Fruit fly (Drosophila melanogaster) whole organism, embryonic: ENCODE data around the gene CG42822.

Experiments used
- Abd-B ChIP-seq: fragments of 200-800 bp; sonication (Bioruptor generic); optimal IDR thresholded peaks from 2 replicates; lab custom pipeline; 2018; ENCODE audit warnings: missing biosample characterization, mild to moderate bottlenecking, missing genetic modification characterization, moderate library complexity
- BtbVII ChIP-seq: fragments of 200-800 bp; sonication (Bioruptor generic); optimal IDR thresholded peaks from 3 replicates; lab custom pipeline; 2017; ENCODE audit warnings: missing biosample characterization, mild to moderate bottlenecking, missing genetic modification characterization
- CG11560 ChIP-seq: fragments of 200-800 bp; sonication (Bioruptor generic); IDR thresholded peaks from 3 replicates; pipeline ENCODE4 v1.3.6; 2022; ENCODE audit warnings: missing biosample characterization, missing genetic modification characterization
- CG12155 ChIP-seq: fragments of 200-800 bp; sonication (Bioruptor generic); optimal IDR thresholded peaks from 3 replicates; lab custom pipeline; 2016; ENCODE audit warnings: missing biosample characterization, missing genetic modification characterization
- CG12219 ChIP-seq: fragments of 200-800 bp; sonication (Bioruptor generic); optimal IDR thresholded peaks from 3 replicates; lab custom pipeline; 2018; ENCODE audit warnings: missing biosample characterization, mild to moderate bottlenecking, missing genetic modification characterization
- CG17186 ChIP-seq: fragments of 200-800 bp; sonication (Bioruptor generic); optimal IDR thresholded peaks from 3 replicates; lab custom pipeline; 2017; ENCODE audit warnings: missing biosample characterization, missing genetic modification reagents, missing genetic modification characterization
- CG18599 ChIP-seq: fragments of 200-800 bp; sonication (Bioruptor generic); optimal IDR thresholded peaks from 3 replicates; lab custom pipeline; 2017; ENCODE audit warnings: missing biosample characterization, missing genetic modification characterization, mild to moderate bottlenecking, moderate library complexity, missing genetic modification reagents
- CG30431 ChIP-seq: fragments of 200-800 bp; sonication (Bioruptor generic); optimal IDR thresholded peaks from 2 replicates; lab custom pipeline; 2017; ENCODE audit warnings: missing biosample characterization, missing genetic modification characterization
- CG32767 ChIP-seq: fragments of 200-800 bp; sonication (Bioruptor generic); IDR thresholded peaks from 2 replicates; pipeline ENCODE4 v1.3.6; 2022; ENCODE audit warnings: missing biosample characterization, missing genetic modification characterization
- CG4707 ChIP-seq: fragments of 200-800 bp; sonication (Bioruptor generic); optimal IDR thresholded peaks from 2 replicates; lab custom pipeline; 2018; ENCODE audit warnings: missing biosample characterization, mild to moderate bottlenecking, missing genetic modification characterization, moderate library complexity
- CG6254 ChIP-seq: fragments of 200-800 bp; sonication (Bioruptor generic); optimal IDR thresholded peaks from 3 replicates; lab custom pipeline; 2017; ENCODE audit warnings: mild to moderate bottlenecking, missing biosample characterization, missing genetic modification reagents, missing genetic modification characterization
- CG6791 ChIP-seq: fragments of 200-800 bp; sonication (Bioruptor generic); IDR thresholded peaks from 3 replicates; pipeline ENCODE4 v1.3.6; 2022; ENCODE audit warnings: missing biosample characterization, missing genetic modification characterization; ENCODE audit not compliant: partially characterized antibody
- CG6854 ChIP-seq: fragments of 200-800 bp; sonication (Bioruptor generic); optimal IDR thresholded peaks from 3 replicates; lab custom pipeline; 2017; ENCODE audit warnings: missing biosample characterization, mild to moderate bottlenecking, missing genetic modification characterization
- CG8765 ChIP-seq: fragments of 200-800 bp; sonication (Bioruptor generic); IDR thresholded peaks from 2 replicates; pipeline ENCODE4 v1.3.6; 2022; ENCODE audit warnings: missing biosample characterization, missing genetic modification characterization
- CG9437 ChIP-seq: fragments of 200-800 bp; sonication (Bioruptor generic); optimal IDR thresholded peaks from 2 replicates; lab custom pipeline; 2018; ENCODE audit warnings: missing biosample characterization, mild to moderate bottlenecking, missing genetic modification characterization
- CG9817 ChIP-seq: fragments of 200-800 bp; sonication (Bioruptor generic); optimal IDR thresholded peaks from 2 replicates; lab custom pipeline; 2018; ENCODE audit warnings: missing biosample characterization, mild to moderate bottlenecking, missing genetic modification characterization, moderate library complexity
- CG9932 ChIP-seq: fragments of 200-800 bp; sonication (Bioruptor generic); IDR thresholded peaks from 2 replicates; pipeline ENCODE4 v1.3.6; 2022; ENCODE audit warnings: missing biosample characterization, missing genetic modification characterization
- CHES-1-like ChIP-seq: fragments of 200-800 bp; sonication (Bioruptor generic); optimal IDR thresholded peaks from 2 replicates; lab custom pipeline; 2016; ENCODE audit warnings: missing biosample characterization, missing genetic modification characterization
- Dad ChIP-seq: fragments of 200-800 bp; sonication (Bioruptor generic); optimal IDR thresholded peaks from 3 replicates; lab custom pipeline; 2016; ENCODE audit warnings: missing biosample characterization, missing genetic modification characterization
- Dip3 ChIP-seq: fragments of 200-800 bp; sonication (Bioruptor generic); optimal IDR thresholded peaks from 3 replicates; lab custom pipeline; 2016; ENCODE audit warnings: missing biosample characterization, missing genetic modification characterization
- Doc2 ChIP-seq: fragments of 200-800 bp; sonication (Bioruptor generic); IDR thresholded peaks from 2 replicates; pipeline ENCODE4 v1.3.6; 2022; ENCODE audit warnings: missing biosample characterization, missing genetic modification characterization
- ERR ChIP-seq: fragments of 200-800 bp; sonication (Bioruptor generic); optimal IDR thresholded peaks from 2 replicates; lab custom pipeline; 2016; ENCODE audit warnings: missing biosample characterization, missing genetic modification characterization
- Gug ChIP-seq: fragments of 200-800 bp; sonication (Bioruptor generic); IDR thresholded peaks from 4 replicates; pipeline ENCODE4 v1.3.6; 2022; ENCODE audit warnings: missing biosample characterization, missing genetic modification characterization
- Hr39 ChIP-seq: fragments of >200 bp; optimal IDR thresholded peaks from 2 replicates; lab custom pipeline; 2017
- NFAT ChIP-seq: fragments of 200-800 bp; sonication (Bioruptor generic); IDR thresholded peaks from 2 replicates; pipeline ENCODE4 v1.3.6; 2022; ENCODE audit warnings: missing biosample characterization, missing genetic modification characterization
- Scr ChIP-seq: fragments of 200-800 bp; sonication (Bioruptor generic); IDR thresholded peaks from 2 replicates; pipeline ENCODE4 v1.3.6; 2022; ENCODE audit warnings: missing biosample characterization, missing genetic modification characterization; ENCODE audit not compliant: partially characterized antibody
- Sry-δ ChIP-seq: fragments of 200-800 bp; sonication (Bioruptor generic); optimal IDR thresholded peaks from 2 replicates; lab custom pipeline; 2016; ENCODE audit warnings: missing biosample characterization, missing genetic modification characterization
- ash1 ChIP-seq: fragments of 200-800 bp; sonication (Bioruptor generic); optimal IDR thresholded peaks from 2 replicates; lab custom pipeline; 2018; ENCODE audit warnings: missing biosample characterization, mild to moderate bottlenecking, missing genetic modification characterization
- ato ChIP-seq: fragments of 200-800 bp; sonication (Bioruptor generic); IDR thresholded peaks from 2 replicates; pipeline ENCODE4 v1.3.6; 2022; ENCODE audit warnings: missing biosample characterization, missing genetic modification characterization; ENCODE audit not compliant: partially characterized antibody
- az2 ChIP-seq: fragments of 200-800 bp; sonication (Bioruptor generic); optimal IDR thresholded peaks from 3 replicates; lab custom pipeline; 2016; ENCODE audit warnings: missing biosample characterization, missing genetic modification characterization
- cg ChIP-seq: fragments of 200-800 bp; sonication (Bioruptor generic); optimal IDR thresholded peaks from 3 replicates; lab custom pipeline; 2019; ENCODE audit warnings: missing biosample characterization, mild to moderate bottlenecking, missing genetic modification characterization, moderate library complexity
- chinmo ChIP-seq: fragments of 200-800 bp; sonication (Bioruptor generic); IDR thresholded peaks from 4 replicates; pipeline ENCODE4 v1.3.6; 2022; ENCODE audit warnings: missing biosample characterization, missing genetic modification characterization; ENCODE audit not compliant: partially characterized antibody
- dpn ChIP-seq, 2 experiments: fragments of 200-800 bp; sonication (Bioruptor generic); optimal IDR thresholded peaks; 3 replicates each; lab custom pipeline; 2016; ENCODE audit warnings: missing biosample characterization in 2 of 2, missing genetic modification characterization in 2 of 2
- eyg ChIP-seq: fragments of 200-800 bp; sonication (Bioruptor generic); optimal IDR thresholded peaks from 3 replicates; lab custom pipeline; 2016; ENCODE audit warnings: missing biosample characterization, missing genetic modification characterization
- fd3F ChIP-seq: fragments of 200-800 bp; sonication (Bioruptor generic); optimal IDR thresholded peaks from 2 replicates; lab custom pipeline; 2018; ENCODE audit warnings: missing biosample characterization, mild to moderate bottlenecking, missing genetic modification characterization, moderate library complexity
- fd96Cb ChIP-seq: fragments of 200-800 bp; sonication (Bioruptor generic); optimal IDR thresholded peaks from 2 replicates; lab custom pipeline; 2018; ENCODE audit warnings: missing biosample characterization, mild to moderate bottlenecking, missing genetic modification characterization, moderate library complexity
- gfzf ChIP-seq: fragments of 200-800 bp; sonication (Bioruptor generic); optimal IDR thresholded peaks from 2 replicates; lab custom pipeline; 2016; ENCODE audit warnings: missing biosample characterization, mild to moderate bottlenecking, missing genetic modification characterization, moderate library complexity
- ham ChIP-seq: fragments of 200-800 bp; sonication (Bioruptor generic); IDR thresholded peaks from 2 replicates; pipeline ENCODE4 v1.3.6; 2022; ENCODE audit warnings: missing biosample characterization, missing genetic modification characterization
- lilli ChIP-seq: fragments of 200-800 bp; sonication (Bioruptor generic); optimal IDR thresholded peaks from 3 replicates; lab custom pipeline; 2016; ENCODE audit warnings: missing biosample characterization, missing genetic modification characterization
- lola ChIP-seq, 3 experiments: fragments of >200 bp in 2 of 3; fragments of 200-800 bp in 1 of 3; sonication (Bioruptor generic) in 1 of 3; optimal IDR thresholded peaks; 2 replicates each; lab custom pipeline; 2017 to 2019; ENCODE audit warnings: missing biosample characterization in 3 of 3, missing genetic modification characterization in 3 of 3, mild to moderate bottlenecking in 1 of 3, moderate library complexity in 1 of 3
- lov ChIP-seq, 2 experiments: fragments of 200-800 bp in 1 of 2; fragments of >200 bp in 1 of 2; sonication (Bioruptor generic) in 1 of 2; IDR thresholded peaks in 1 of 2; optimal IDR thresholded peaks in 1 of 2; 2 replicates in 1 of 2; 3 replicates in 1 of 2; pipeline versions ENCODE4 v1.3.6 to Lab custom; 2017 to 2022; ENCODE audit warnings: missing biosample characterization in 1 of 2, missing genetic modification characterization in 1 of 2
- pan ChIP-seq, 4 experiments: fragments of >200 bp in 3 of 4; fragments of 200-800 bp in 1 of 4; sonication (Bioruptor generic) in 1 of 4; optimal IDR thresholded peaks in 3 of 4; IDR thresholded peaks in 1 of 4; 2 replicates each; pipeline versions ENCODE4 v1.3.6 to Lab custom; 2017 to 2022; ENCODE audit warnings: missing biosample characterization in 2 of 4, missing genetic modification characterization in 2 of 4, mixed read lengths in 1 of 4
- psq ChIP-seq: fragments of 200-800 bp; sonication (Bioruptor generic); optimal IDR thresholded peaks from 2 replicates; lab custom pipeline; 2017; ENCODE audit warnings: missing biosample characterization, missing genetic modification characterization
- seq ChIP-seq: fragments of 200-800 bp; sonication (Bioruptor generic); IDR thresholded peaks from 2 replicates; pipeline ENCODE4 v1.3.6; 2022; ENCODE audit warnings: missing biosample characterization, missing genetic modification characterization
- sima ChIP-seq: fragments of 200-800 bp; sonication (Bioruptor generic); optimal IDR thresholded peaks from 2 replicates; lab custom pipeline; 2016; ENCODE audit warnings: missing biosample characterization, missing genetic modification characterization
- slbo ChIP-seq: fragments of 200-800 bp; sonication (Bioruptor generic); IDR thresholded peaks from 2 replicates; pipeline ENCODE4 v1.3.6; 2022; ENCODE audit warnings: missing biosample characterization, missing genetic modification characterization
- slp2 ChIP-seq: fragments of 200-800 bp; sonication (Bioruptor generic); optimal IDR thresholded peaks from 2 replicates; lab custom pipeline; 2016; ENCODE audit warnings: missing biosample characterization, missing genetic modification characterization
- trh ChIP-seq: fragments of 200-800 bp; sonication (Bioruptor generic); optimal IDR thresholded peaks from 2 replicates; lab custom pipeline; 2016; ENCODE audit warnings: missing biosample characterization, missing genetic modification characterization
- wor ChIP-seq: fragments of 200-800 bp; sonication (Bioruptor generic); IDR thresholded peaks from 2 replicates; pipeline ENCODE4 v1.3.6; 2022; ENCODE audit warnings: missing biosample characterization, missing genetic modification characterization

The CG42822 gene

dm6 chr3R:17402434-17402833 is 11.3 kb upstream of the CG42822 start, which contains the start of gene Sur-8 (continued):
- peak; percentile 10 for TF ChIP-seq Dad (GFP tag; lab: Kevin White, UChicago)
- TF ChIP-seq CG11560 (tag; lab: Robert Waterston, UW) = 0 out of 3 replicates have a peak, but pooled peaks have one; percentile 39
- peak; percentile 1 for TF ChIP-seq CG6854 (GFP tag; lab: Kevin White, UChicago)
- no peak for TF ChIP-seq gfzf (GFP tag; lab: Kevin White, UChicago)
- TF ChIP-seq Doc2 (GFP tag; lab: Robert Waterston, UW) = no peak
- peak; percentile 29 for TF ChIP-seq wor
- TF ChIP-seq fd96Cb (tag; lab: Kevin White, UChicago) = peak; percentile 1
- TF ChIP-seq CG8765 (GFP tag; lab: Robert Waterston, UW) = no peak
- peak; percentile 65 for TF ChIP-seq lilli (GFP tag; lab: Kevin White, UChicago)
- TF ChIP-seq Abd-B = no peak
- TF ChIP-seq slp2 (GFP tag; lab: Kevin White, UChicago) = peak; percentile 44
- TF ChIP-seq slbo = peak; percentile 87
- no peak for TF ChIP-seq cg
- peak; percentile 29 for TF ChIP-seq fd3F (GFP tag; lab: Kevin White, UChicago)
- TF ChIP-seq dpn (GFP tag; optimal IDR thresholded peaks at IDR 0.05; lab: Kevin White, UChicago) = peak; percentile 72 to 77
- TF ChIP-seq psq (GFP tag; lab: Kevin White, UChicago) = no peak
- TF ChIP-seq CHES-1-like (GFP tag; lab: Kevin White, UChicago) = peak; percentile 52
- TF ChIP-seq az2 (GFP tag; lab: Kevin White, UChicago) = peak; percentile 76
- TF ChIP-seq chinmo (GFP tag; lab: Robert Waterston, UW) = 0 out of 4 replicates have a peak, but pooled peaks have one; percentile 26
- TF ChIP-seq Sry-δ (GFP tag; lab: Kevin White, UChicago) = peak; percentile 23
- peak; percentile 40 for TF ChIP-seq CG30431 (GFP tag; lab: Kevin White, UChicago)
- TF ChIP-seq CG6254 (GFP tag; lab: Kevin White, UChicago) = no peak
- no peak for TF ChIP-seq eyg (GFP tag; lab: Kevin White, UChicago)
- TF ChIP-seq CG4707 (GFP tag; lab: Kevin White, UChicago) = no peak
- TF ChIP-seq CG18599 (GFP tag; lab: Kevin White, UChicago) = peak; percentile 47
- TF ChIP-seq ERR (GFP tag; lab: Kevin White, UChicago) = no peak
- TF ChIP-seq ato (GFP tag; lab: Robert Waterston, UW) = no peak
- TF ChIP-seq CG32767 (GFP tag; lab: Robert Waterston, UW) = no peak
- TF ChIP-seq NFAT (GFP tag; lab: Robert Waterston, UW) = peak; percentile 91
- TF ChIP-seq CG9932 = peak; percentile 82
- TF ChIP-seq Dip3 = peak; percentile 39
- TF ChIP-seq seq = no peak
- TF ChIP-seq CG6791 = 0 out of 3 replicates have a peak, but pooled peaks have one; percentile 29
- TF ChIP-seq Gug (GFP tag; lab: Robert Waterston, UW) = peak; percentile 62; the same call in 2 of the 4 replicates
- peak; percentile 21; the same call in 1 of the 2 replicates for TF ChIP-seq Scr (GFP tag; lab: Robert Waterston, UW)
- TF ChIP-seq CG12155 (GFP tag; lab: Kevin White, UChicago) = peak; percentile 49
- TF ChIP-seq lola (GFP tag; optimal IDR thresholded peaks at IDR 0.05; lab: Kevin White, UChicago) = no peak
- TF ChIP-seq sima (GFP tag; lab: Kevin White, UChicago) = no peak
- TF ChIP-seq lov (optimal IDR thresholded peaks at IDR 0.05; lab: Kevin White, UChicago) = no peak
- TF ChIP-seq lov (GFP tag; IDR thresholded peaks at IDR 0.05; lab: Robert Waterston, UW) = no peak
- no peak for TF ChIP-seq trh (GFP tag; lab: Kevin White, UChicago)
- TF ChIP-seq ham (GFP tag; lab: Robert Waterston, UW) = no peak; the same call in 1 of the 2 replicates
- no peak for TF ChIP-seq CG9437 (GFP tag; lab: Kevin White, UChicago)
- TF ChIP-seq CG17186 = peak; percentile 48
- TF ChIP-seq ash1 (GFP tag; lab: Kevin White, UChicago) = no peak
- no peak for TF ChIP-seq pan (optimal IDR thresholded peaks at IDR 0.05; lab: Kevin White, UChicago)
- TF ChIP-seq pan (GFP tag; optimal IDR thresholded peaks at IDR 0.05 in 1 of 2, IDR thresholded peaks at IDR 0.05 in 1 of 2) = peak in 1 of 2 experiments; percentile 77
- TF ChIP-seq BtbVII (GFP tag; lab: Kevin White, UChicago) = peak; percentile 25
- peak; percentile 58 for TF ChIP-seq CG9817
- peak; percentile 43 for TF ChIP-seq CG12219 (GFP tag; lab: Kevin White, UChicago)
- TF ChIP-seq Hr39 (lab: Kevin White, UChicago) = no peak
